Fruit fly (Drosophila melanogaster): ENCODE results near the gene CG5199.

DNA sequence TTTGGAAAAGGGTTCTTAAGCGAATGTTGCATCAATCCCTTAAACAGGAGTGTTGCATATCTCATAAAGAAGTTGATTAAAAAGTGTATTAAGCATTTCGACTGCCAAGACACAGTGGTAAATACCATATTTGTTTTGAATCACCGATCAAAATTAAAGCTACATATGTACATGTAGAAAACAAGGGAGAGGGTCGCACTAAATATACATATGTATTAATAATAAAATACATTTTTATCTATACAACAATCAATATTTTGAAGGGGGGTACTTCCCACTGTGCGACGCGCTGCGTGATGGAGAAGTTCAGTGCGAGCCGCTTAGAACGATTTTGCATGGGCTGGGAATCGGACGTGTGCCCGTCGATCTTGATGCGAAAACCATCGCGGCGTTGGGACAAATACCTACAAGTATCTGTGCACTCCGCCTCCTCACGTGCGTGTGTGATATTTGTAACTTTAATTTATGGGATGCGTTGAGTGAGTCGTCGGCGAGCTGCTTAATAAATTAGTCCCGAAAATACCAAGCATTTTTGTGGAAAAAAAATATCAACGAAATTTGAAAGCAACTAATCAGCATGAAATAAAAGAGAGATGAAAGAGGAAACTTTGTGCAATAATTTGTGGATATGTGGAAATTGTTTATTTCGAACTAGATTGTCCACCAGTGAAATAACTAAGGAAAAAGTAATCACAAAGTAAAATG lies 7.7 kb downstream of the CG5199 start:
- TF ChIP-seq CG2712 (tag; optimal IDR thresholded peaks at IDR 0.05) (peak; percentile 91), CG7357 (GFP tag; IDR thresholded peaks at IDR 0.05) (peak; percentile 80; the same call in 2 of the 3 replicates), CkIIα-i1 (GFP tag; IDR thresholded peaks at IDR 0.05) (0 out of 2 replicates have a peak, but pooled peaks have one; percentile 23), Trl (optimal IDR thresholded peaks at IDR 0.05) (no peak), Trl (GFP tag; optimal IDR thresholded peaks at IDR 0.05) (no peak), chn (GFP tag; optimal IDR thresholded peaks at IDR 0.05) (peak; percentile 26), Ada2b (GFP tag; IDR thresholded peaks at IDR 0.05) (peak; percentile 94), CG14965 (GFP tag; optimal IDR thresholded peaks at IDR 0.05; ENCODE audit: borderline replicate concordance) (no peak), twi (tag; optimal IDR thresholded peaks at IDR 0.05) (peak; percentile 51), prd (optimal IDR thresholded peaks at IDR 0.05) (no peak), prd (GFP tag; IDR thresholded peaks at IDR 0.05) (peak; percentile 94), abd-A (tag; optimal IDR thresholded peaks at IDR 0.05) (no peak), CG14441 (GFP tag; IDR thresholded peaks at IDR 0.05) (peak; percentile 94), CG16813 (GFP tag; IDR thresholded peaks at IDR 0.05; ENCODE audit: partially characterized antibody) (no peak), CHES-1-like (GFP tag; optimal IDR thresholded peaks at IDR 0.05) (no peak), stwl (tag; optimal IDR thresholded peaks at IDR 0.05) (no peak)
